Fruit fly (Drosophila melanogaster): ENCODE results near the gene ems.

DNA sequence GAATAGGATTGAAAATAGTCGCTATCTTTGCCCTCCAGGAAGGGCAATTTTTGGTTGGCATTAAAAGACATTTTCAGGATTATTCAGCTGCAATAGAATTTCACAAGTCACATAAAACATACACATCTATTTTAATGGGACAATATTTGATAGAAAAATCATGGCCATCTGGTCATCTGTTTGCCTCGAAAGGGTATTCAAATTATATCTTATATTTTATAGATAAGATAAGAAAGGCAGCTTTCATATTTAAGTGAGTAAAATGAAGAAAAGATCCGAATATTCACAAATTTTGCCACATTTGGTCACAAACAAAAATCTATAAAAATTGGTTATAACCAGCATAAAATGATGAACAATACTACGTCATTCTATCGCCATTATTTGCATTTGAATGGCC lies 44.1 kb downstream of the ems start, which contains the start of gene Art6:
- TF ChIP-seq Myc (optimal IDR thresholded peaks at IDR 0.05) (no peak), psq (optimal IDR thresholded peaks at IDR 0.05) (no peak), ttk (optimal IDR thresholded peaks at IDR 0.05) (no peak), insv (optimal IDR thresholded peaks at IDR 0.05) (no peak), Sin3A (optimal IDR thresholded peaks at IDR 0.05) (no peak)

Measured in Kc167 (cell line).